Worm (Caenorhabditis elegans): ENCODE measurements around the gene T10D4.15.

- TF ChIP-seq W03F9.2 (tag; optimal IDR thresholded peaks at IDR 0.05) (no peak), dao-5 (tag; optimal IDR thresholded peaks at IDR 0.05) (no peak)
These were observed 19.6 kb upstream of the T10D4.15 start, which contains the start of gene ins-19 for ce11 chrII:3126341-3126740.

Measured in whole organism, L4/young adult.